Worm (Caenorhabditis elegans) whole organism, early embryonic: Measurements from ENCODE around the gene unc-36.

Experiments
- B0310.2 ChIP-seq: sonication (generic microtip); optimal IDR thresholded peaks from 2 replicates; lab custom pipeline; 2016; ENCODE audit warnings: mild to moderate bottlenecking, missing genetic modification characterization, missing compliant biosample characterization
- ama-1 ChIP-seq: fragments of 150-350 bp; optimal IDR thresholded peaks from 2 replicates; lab custom pipeline; 2014
- ceh-13 ChIP-seq: fragments of 200-800 bp; sonication (Bioruptor generic); optimal IDR thresholded peaks from 2 replicates; lab custom pipeline; 2018; ENCODE audit warnings: mild to moderate bottlenecking, missing genetic modification characterization, missing compliant biosample characterization
- ceh-36 ChIP-seq: sonication (generic microtip); optimal IDR thresholded peaks from 2 replicates; lab custom pipeline; 2016; ENCODE audit warnings: missing genetic modification characterization, inconsistent platforms, missing compliant biosample characterization
- flt-1 ChIP-seq: fragments of 200-800 bp; sonication (Bioruptor generic); IDR thresholded peaks from 2 replicates; pipeline ENCODE4 v1.3.6; 2022; ENCODE audit warnings: missing genetic modification characterization, missing compliant biosample characterization
- hmbx-1 ChIP-seq: sonication (generic microtip); optimal IDR thresholded peaks from 2 replicates; lab custom pipeline; 2016; ENCODE audit warnings: mild to moderate bottlenecking, missing genetic modification characterization, missing compliant biosample characterization
- hmg-4 ChIP-seq: fragments of 200-800 bp; sonication (Bioruptor generic); optimal IDR thresholded peaks from 2 replicates; lab custom pipeline; 2018; ENCODE audit warnings: mild to moderate bottlenecking, missing genetic modification characterization, missing compliant biosample characterization
- tbx-11 ChIP-seq: fragments of 200-800 bp; sonication (Bioruptor generic); IDR thresholded peaks from 2 replicates; pipeline ENCODE4 v1.3.6; 2022; ENCODE audit warnings: missing genetic modification characterization, missing compliant biosample characterization
- tra-4 ChIP-seq: sonication (generic microtip); optimal IDR thresholded peaks from 2 replicates; lab custom pipeline; 2017; ENCODE audit warnings: missing genetic modification characterization, missing compliant biosample characterization

- TF ChIP-seq ceh-13 (no peak), ceh-36 (no peak), tbx-11 (GFP tag; lab: Robert Waterston, UW) (no peak), B0310.2 (tag; lab: Kevin White, UChicago) (no peak), hmg-4 (GFP tag; lab: Kevin White, UChicago) (no peak), ama-1 (no peak), hmbx-1 (no peak), flt-1 (GFP tag; lab: Robert Waterston, UW) (no peak; the same call in 1 of the 2 replicates), tra-4 (tag; lab: Kevin White, UChicago) (no peak)
Observed at ce11 chrIII:8144574-8145065, 56.4 kb downstream of the unc-36 start, which contains the start of the genes C14B9.8 and mrpl-18.
